Fruit fly (Drosophila melanogaster) whole organism, embryonic: ENCODE measurements around the gene CG13075.

Experiments
- Awh ChIP-seq: fragments of 200-800 bp; sonication (Bioruptor generic); IDR thresholded peaks from 2 replicates; pipeline ENCODE4, ENCODE4 v1.3.6; 2022; ENCODE audit warnings: missing biosample characterization, missing genetic modification characterization
- Bdp1 ChIP-seq: fragments of 200-800 bp; sonication (Bioruptor generic); optimal IDR thresholded peaks from 3 replicates; lab custom pipeline; 2016; ENCODE audit warnings: missing biosample characterization, missing genetic modification characterization
- CG11398 ChIP-seq: fragments of 200-800 bp; sonication (Bioruptor generic); optimal IDR thresholded peaks from 2 replicates; lab custom pipeline; 2016; ENCODE audit warnings: missing biosample characterization, missing genetic modification characterization
- CG12104 ChIP-seq: fragments of 200-800 bp; sonication (Bioruptor generic); optimal IDR thresholded peaks from 3 replicates; lab custom pipeline; 2016; ENCODE audit warnings: missing biosample characterization, missing genetic modification characterization
- CG12659 ChIP-seq: fragments of 200-800 bp; sonication (Bioruptor generic); optimal IDR thresholded peaks from 3 replicates; lab custom pipeline; 2017; ENCODE audit warnings: mild to moderate bottlenecking, missing biosample characterization, missing genetic modification reagents, missing genetic modification characterization
- CG12942 ChIP-seq: fragments of 200-800 bp; sonication (Bioruptor generic); optimal IDR thresholded peaks from 3 replicates; lab custom pipeline; 2016; ENCODE audit warnings: missing biosample characterization, missing genetic modification characterization
- CG14667 ChIP-seq: fragments of 200-800 bp; sonication (Bioruptor generic); IDR thresholded peaks from 2 replicates; pipeline ENCODE4 v1.3.6; 2022; ENCODE audit warnings: missing biosample characterization, missing genetic modification characterization
- CG17385 ChIP-seq: fragments of 200-800 bp; sonication (Bioruptor generic); optimal IDR thresholded peaks from 3 replicates; lab custom pipeline; 2018; ENCODE audit warnings: missing biosample characterization, mild to moderate bottlenecking, missing genetic modification characterization
- CG1832 ChIP-seq: fragments of 200-800 bp; sonication (Bioruptor generic); optimal IDR thresholded peaks from 2 replicates; lab custom pipeline; 2017; ENCODE audit warnings: missing biosample characterization, mild to moderate bottlenecking, missing genetic modification characterization, inconsistent platforms
- CG2199 ChIP-seq: fragments of 200-800 bp; sonication (Bioruptor generic); IDR thresholded peaks from 3 replicates; pipeline ENCODE4 v1.3.6; 2022; ENCODE audit warnings: missing biosample characterization, missing genetic modification characterization
- CG2202 ChIP-seq: fragments of 200-800 bp; sonication (Bioruptor generic); optimal IDR thresholded peaks from 2 replicates; lab custom pipeline; 2018; ENCODE audit warnings: missing biosample characterization, mild to moderate bottlenecking, missing genetic modification characterization
- CG4424 ChIP-seq: fragments of 200-800 bp; sonication (Bioruptor generic); optimal IDR thresholded peaks from 3 replicates; lab custom pipeline; 2016; ENCODE audit warnings: missing biosample characterization, missing genetic modification characterization
- CG5180 ChIP-seq: fragments of 200-800 bp; sonication (Bioruptor generic); optimal IDR thresholded peaks from 3 replicates; lab custom pipeline; 2017; ENCODE audit warnings: missing biosample characterization, missing genetic modification characterization, mild to moderate bottlenecking, moderate library complexity, missing genetic modification reagents
- CG6254 ChIP-seq: fragments of 200-800 bp; sonication (Bioruptor generic); optimal IDR thresholded peaks from 3 replicates; lab custom pipeline; 2017; ENCODE audit warnings: mild to moderate bottlenecking, missing biosample characterization, missing genetic modification reagents, missing genetic modification characterization
- CG6689 ChIP-seq: fragments of 200-800 bp; sonication (Bioruptor generic); IDR thresholded peaks from 2 replicates; pipeline ENCODE4 v1.3.6; 2022; ENCODE audit warnings: missing biosample characterization, missing genetic modification characterization
- CG7786 ChIP-seq: fragments of 200-800 bp; sonication (Bioruptor generic); optimal IDR thresholded peaks from 2 replicates; lab custom pipeline; 2016; ENCODE audit warnings: missing biosample characterization, missing genetic modification characterization
- CG7963 ChIP-seq: fragments of 200-800 bp; sonication (Bioruptor generic); IDR thresholded peaks from 3 replicates; pipeline ENCODE4 v1.3.6; 2022; ENCODE audit warnings: missing biosample characterization, missing genetic modification characterization; ENCODE audit not compliant: partially characterized antibody
- CG8765 ChIP-seq: fragments of 200-800 bp; sonication (Bioruptor generic); IDR thresholded peaks from 2 replicates; pipeline ENCODE4 v1.3.6; 2022; ENCODE audit warnings: missing biosample characterization, missing genetic modification characterization
- CG9215 ChIP-seq: fragments of 200-800 bp; sonication (Bioruptor generic); IDR thresholded peaks from 2 replicates; pipeline ENCODE4 v1.3.6; 2022; ENCODE audit warnings: missing biosample characterization, missing genetic modification characterization
- D ChIP-seq, 2 experiments: fragments of 200-800 bp in 1 of 2; fragments of >200 bp in 1 of 2; sonication (Bioruptor generic) in 1 of 2; optimal IDR thresholded peaks; 2 replicates in 1 of 2; 3 replicates in 1 of 2; lab custom pipeline; 2017; ENCODE audit warnings: mild to moderate bottlenecking in 1 of 2, missing biosample characterization in 1 of 2, missing genetic modification characterization in 1 of 2, missing genetic modification reagents in 1 of 2
- Dfd ChIP-seq, 2 experiments: fragments of >200 bp; optimal IDR thresholded peaks; 2 replicates each; lab custom pipeline; 2017; ENCODE audit warnings: missing biosample characterization in 2 of 2, missing genetic modification characterization in 2 of 2
- Dip3 ChIP-seq: fragments of 200-800 bp; sonication (Bioruptor generic); optimal IDR thresholded peaks from 3 replicates; lab custom pipeline; 2016; ENCODE audit warnings: missing biosample characterization, missing genetic modification characterization
- Fer2 ChIP-seq: fragments of 200-800 bp; sonication (Bioruptor generic); optimal IDR thresholded peaks from 2 replicates; lab custom pipeline; 2018; ENCODE audit warnings: missing biosample characterization, mild to moderate bottlenecking, missing genetic modification characterization, moderate library complexity
- HLH54F ChIP-seq: fragments of 200-800 bp; sonication (Bioruptor generic); optimal IDR thresholded peaks from 3 replicates; lab custom pipeline; 2016; ENCODE audit warnings: missing biosample characterization, missing genetic modification characterization
- Hey ChIP-seq: fragments of 200-800 bp; sonication (Bioruptor generic); optimal IDR thresholded peaks from 3 replicates; lab custom pipeline; 2018; ENCODE audit warnings: missing biosample characterization, mild to moderate bottlenecking, missing genetic modification characterization
- Hr3 ChIP-seq: fragments of 200-800 bp; sonication (Bioruptor generic); optimal IDR thresholded peaks from 3 replicates; lab custom pipeline; 2016; ENCODE audit warnings: missing biosample characterization, missing genetic modification characterization
- NFAT ChIP-seq: fragments of 200-800 bp; sonication (Bioruptor generic); IDR thresholded peaks from 2 replicates; pipeline ENCODE4 v1.3.6; 2022; ENCODE audit warnings: missing biosample characterization, missing genetic modification characterization
- NK7.1 ChIP-seq: fragments of 200-800 bp; sonication (Bioruptor generic); optimal IDR thresholded peaks from 3 replicates; lab custom pipeline; 2016; ENCODE audit warnings: missing biosample characterization, missing genetic modification characterization
- PHDP ChIP-seq: fragments of 200-800 bp; sonication (Bioruptor generic); optimal IDR thresholded peaks from 3 replicates; lab custom pipeline; 2018; ENCODE audit warnings: missing biosample characterization, mild to moderate bottlenecking, missing genetic modification characterization, moderate library complexity
- Ptx1 ChIP-seq: fragments of 200-800 bp; sonication (Bioruptor generic); IDR thresholded peaks from 2 replicates; pipeline ENCODE4 v1.3.6; 2022; ENCODE audit warnings: missing biosample characterization, missing genetic modification characterization
- Xrp1 ChIP-seq: fragments of 200-800 bp; sonication (Bioruptor generic); IDR thresholded peaks from 2 replicates; pipeline ENCODE4 v1.3.6; 2022; ENCODE audit warnings: missing biosample characterization, missing genetic modification characterization
- bigmax ChIP-seq: fragments of 200-800 bp; sonication (Bioruptor generic); optimal IDR thresholded peaks from 2 replicates; lab custom pipeline; 2018; ENCODE audit warnings: missing biosample characterization, mild to moderate bottlenecking, missing genetic modification characterization
- crc ChIP-seq: fragments of 200-800 bp; sonication (Bioruptor generic); optimal IDR thresholded peaks from 2 replicates; lab custom pipeline; 2016; ENCODE audit warnings: missing biosample characterization, missing genetic modification characterization
- crp ChIP-seq, 2 experiments: fragments of 200-800 bp; sonication (Bioruptor generic); optimal IDR thresholded peaks; 2 replicates in 1 of 2; 3 replicates in 1 of 2; lab custom pipeline; 2017; ENCODE audit warnings: missing biosample characterization in 2 of 2, missing genetic modification characterization in 2 of 2, mild to moderate bottlenecking in 1 of 2, moderate library complexity in 1 of 2
- da ChIP-seq: fragments of 200-800 bp; sonication (Bioruptor generic); optimal IDR thresholded peaks from 2 replicates; lab custom pipeline; 2016; ENCODE audit warnings: missing biosample characterization, missing genetic modification characterization
- ewg ChIP-seq: fragments of 200-800 bp; sonication (Bioruptor generic); optimal IDR thresholded peaks from 3 replicates; lab custom pipeline; 2017; ENCODE audit warnings: mild to moderate bottlenecking, missing biosample characterization, missing genetic modification reagents, missing genetic modification characterization
- gcm ChIP-seq: fragments of 200-800 bp; sonication (Bioruptor generic); optimal IDR thresholded peaks from 2 replicates; lab custom pipeline; 2019; ENCODE audit warnings: missing biosample characterization, mild to moderate bottlenecking, missing genetic modification characterization, moderate library complexity
- gem ChIP-seq: fragments of 200-800 bp; sonication (Bioruptor generic); optimal IDR thresholded peaks from 2 replicates; lab custom pipeline; 2019; ENCODE audit warnings: missing biosample characterization, mild to moderate bottlenecking, missing genetic modification characterization, moderate library complexity
- grau ChIP-seq: fragments of 200-800 bp; optimal IDR thresholded peaks from 3 replicates; lab custom pipeline; 2019; ENCODE audit warnings: missing biosample characterization, mild to moderate bottlenecking, missing genetic modification characterization, moderate library complexity
- gsb-n ChIP-seq: fragments of 200-800 bp; sonication (Bioruptor generic); optimal IDR thresholded peaks from 3 replicates; lab custom pipeline; 2018; ENCODE audit warnings: missing biosample characterization, mild to moderate bottlenecking, missing genetic modification characterization
- h ChIP-seq: fragments of >200 bp; optimal IDR thresholded peaks from 2 replicates; lab custom pipeline; 2017
- nau ChIP-seq: fragments of 200-800 bp; sonication (Bioruptor generic); optimal IDR thresholded peaks from 3 replicates; lab custom pipeline; 2017; ENCODE audit warnings: missing biosample characterization, mild to moderate bottlenecking, missing genetic modification characterization, missing genetic modification reagents
- pan ChIP-seq, 4 experiments: fragments of >200 bp in 3 of 4; fragments of 200-800 bp in 1 of 4; sonication (Bioruptor generic) in 1 of 4; optimal IDR thresholded peaks in 3 of 4; IDR thresholded peaks in 1 of 4; 2 replicates each; pipeline versions ENCODE4 v1.3.6 to Lab custom; 2017 to 2022; ENCODE audit warnings: missing biosample characterization in 2 of 4, missing genetic modification characterization in 2 of 4, mixed read lengths in 1 of 4
- pfk ChIP-seq: fragments of 200-800 bp; sonication (Bioruptor generic); optimal IDR thresholded peaks from 2 replicates; lab custom pipeline; 2018; ENCODE audit warnings: missing biosample characterization, mild to moderate bottlenecking, missing genetic modification characterization, moderate library complexity
- ranshi ChIP-seq: fragments of 200-800 bp; sonication (Bioruptor generic); IDR thresholded peaks from 2 replicates; pipeline ENCODE4 v1.3.6; 2022; ENCODE audit warnings: missing biosample characterization, missing genetic modification characterization
- run ChIP-seq: fragments of 200-800 bp; sonication (Bioruptor generic); optimal IDR thresholded peaks from 3 replicates; lab custom pipeline; 2018; ENCODE audit warnings: missing biosample characterization, mild to moderate bottlenecking, missing genetic modification characterization
- sim ChIP-seq: fragments of 200-800 bp; sonication (Bioruptor generic); IDR thresholded peaks from 2 replicates; pipeline ENCODE4 v1.3.6; 2022; ENCODE audit warnings: missing biosample characterization, missing genetic modification characterization
- stc ChIP-seq: fragments of 200-800 bp; sonication (Bioruptor generic); IDR thresholded peaks from 2 replicates; pipeline ENCODE4 v1.3.6; 2022; ENCODE audit warnings: missing biosample characterization, missing genetic modification characterization
- stwl ChIP-seq: fragments of 200-800 bp; sonication (Bioruptor generic); optimal IDR thresholded peaks from 3 replicates; lab custom pipeline; 2018; ENCODE audit warnings: missing biosample characterization, mild to moderate bottlenecking, missing genetic modification characterization, moderate library complexity
- z ChIP-seq: fragments of 200-800 bp; sonication (Bioruptor generic); IDR thresholded peaks from 3 replicates; pipeline ENCODE4 v1.3.6; 2022; ENCODE audit warnings: missing biosample characterization, missing genetic modification characterization

Gene CG13075

DNA sequence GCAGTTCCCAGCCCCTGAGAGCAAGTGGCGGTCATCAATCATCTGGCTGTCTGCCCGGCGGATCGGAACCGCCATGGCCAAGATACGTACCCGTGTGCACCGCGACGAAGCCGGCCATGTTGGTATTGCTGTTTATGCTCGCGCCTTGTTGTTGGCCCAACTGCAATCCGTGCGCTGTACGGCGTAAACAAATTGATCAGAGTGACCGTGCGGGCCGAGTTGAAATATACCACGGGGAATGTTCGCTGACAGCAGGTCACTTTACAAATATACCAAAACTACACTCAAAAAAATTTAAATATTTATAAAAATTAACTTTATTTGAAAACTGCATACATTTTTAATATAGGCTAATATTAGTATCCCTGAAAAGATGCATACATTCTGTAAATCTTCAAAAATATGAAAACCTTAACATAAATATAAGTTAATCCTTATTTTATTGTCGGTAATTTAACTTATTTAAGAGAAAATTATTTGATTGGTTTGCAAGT, 3.6 kb downstream of the CG13075 start, which contains the start of gene Tasp1 (continued):
- TF ChIP-seq CG17385 (GFP tag; lab: Kevin White, UChicago) (peak; percentile 7), CG4424 (GFP tag; lab: Kevin White, UChicago) (peak; percentile 62), CG7963 (no peak), Hr3 (GFP tag; lab: Kevin White, UChicago) (peak; percentile 49), CG14667 (GFP tag; lab: Robert Waterston, UW) (no peak), D (optimal IDR thresholded peaks at IDR 0.05; lab: Kevin White, UChicago) (no peak), D (GFP tag; optimal IDR thresholded peaks at IDR 0.05; lab: Kevin White, UChicago) (no peak), crc (GFP tag; lab: Kevin White, UChicago) (no peak), PHDP (tag; lab: Kevin White, UChicago) (peak; percentile 75), CG12942 (peak; percentile 12), Fer2 (peak; percentile 10), CG6689 (peak; percentile 80), gsb-n (tag; lab: Kevin White, UChicago) (no peak), run (tag; lab: Kevin White, UChicago) (no peak), CG2199 (GFP tag; lab: Robert Waterston, UW) (no peak), gem (tag; lab: Kevin White, UChicago) (no peak), CG8765 (GFP tag; lab: Robert Waterston, UW) (no peak), CG6254 (GFP tag; lab: Kevin White, UChicago) (peak; percentile 22), Dfd (GFP tag; optimal IDR thresholded peaks at IDR 0.05; lab: Kevin White, UChicago) (no peak), CG7786 (no peak), Bdp1 (GFP tag; lab: Kevin White, UChicago) (peak; percentile 20), stc (peak; percentile 67), Hey (tag; lab: Kevin White, UChicago) (no peak), ranshi (GFP tag; lab: Robert Waterston, UW) (0 out of 2 replicates have a peak, but pooled peaks have one; percentile 64), CG11398 (GFP tag; lab: Kevin White, UChicago) (no peak), Ptx1 (no peak; the same call in 1 of the 2 replicates), stwl (tag; lab: Kevin White, UChicago) (peak; percentile 47), HLH54F (no peak), Dip3 (GFP tag; lab: Kevin White, UChicago) (no peak), Awh (no peak), z (GFP tag; lab: Robert Waterston, UW) (no peak), bigmax (no peak), crp (GFP tag; optimal IDR thresholded peaks at IDR 0.05; lab: Kevin White, UChicago) (no peak), sim (GFP tag; lab: Robert Waterston, UW) (peak; percentile 54; the same call in 1 of the 2 replicates), h (lab: Kevin White, UChicago) (no peak), ewg (GFP tag; lab: Kevin White, UChicago) (peak; percentile 39), NK7.1 (GFP tag; lab: Kevin White, UChicago) (no peak), CG9215 (GFP tag; lab: Robert Waterston, UW) (no peak), Xrp1 (GFP tag; lab: Robert Waterston, UW) (peak; percentile 79), CG5180 (no peak), NFAT (GFP tag; lab: Robert Waterston, UW) (no peak; the same call in 1 of the 2 replicates), da (GFP tag; lab: Kevin White, UChicago) (no peak), gcm (GFP tag; lab: Kevin White, UChicago) (no peak), CG12659 (GFP tag; lab: Kevin White, UChicago) (peak; percentile 75), CG2202 (no peak), CG1832 (GFP tag; lab: Kevin White, UChicago) (no peak), pfk (GFP tag; lab: Kevin White, UChicago) (no peak), pan (optimal IDR thresholded peaks at IDR 0.05; lab: Kevin White, UChicago) (no peak), pan (GFP tag; optimal IDR thresholded peaks at IDR 0.05 in 1 of 2, IDR thresholded peaks at IDR 0.05 in 1 of 2) (peak in 1 of 2 experiments; percentile 87), grau (peak; percentile 78), nau (GFP tag; lab: Kevin White, UChicago) (no peak), CG12104 (GFP tag; lab: Kevin White, UChicago) (peak; percentile 42)
